Worm (Caenorhabditis elegans): ENCODE measurements around the gene lys-1.

Gene lys-1

DNA sequence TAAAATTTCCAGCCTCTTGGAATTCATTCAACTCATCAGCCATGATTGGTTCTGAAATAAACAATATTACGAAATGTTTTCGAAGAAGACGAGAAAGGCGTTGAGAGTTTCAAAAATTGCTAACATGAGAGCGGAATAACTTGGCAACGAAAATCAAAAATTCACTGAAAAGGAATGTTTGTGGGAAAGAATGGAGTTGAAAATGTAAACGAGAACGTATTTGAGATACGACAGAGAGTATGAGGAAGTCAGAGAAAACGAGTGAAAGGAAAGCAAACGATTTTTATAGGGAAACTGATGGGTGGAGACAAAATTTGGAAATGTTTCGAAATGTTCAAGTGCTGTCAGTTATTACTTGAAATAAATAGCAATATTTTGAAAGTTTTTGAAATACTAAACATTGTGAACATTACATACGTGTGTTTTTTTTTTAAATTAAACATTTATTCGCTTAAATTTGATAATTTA is 22.7 kb upstream of the lys-1 start, which contains the start of gene rop-1:
rop-1 (minus strand) TSS at position 51 of the 468 bp plus-strand sequence.
- TF ChIP-seq lim-7 (GFP tag; IDR thresholded peaks at IDR 0.05): no peak
- no peak for TF ChIP-seq Y75B8A.6 (GFP tag; IDR thresholded peaks at IDR 0.05)
- TF ChIP-seq dve-1 (tag; optimal IDR thresholded peaks at IDR 0.05; ENCODE audit: insufficient read depth): peak; percentile 58
- peak; percentile 12 for TF ChIP-seq pqm-1 (tag; optimal IDR thresholded peaks at IDR 0.05)
- TF ChIP-seq nhr-28 (tag; optimal IDR thresholded peaks at IDR 0.05): peak; percentile 37
- TF ChIP-seq nhr-42 (GFP tag; IDR thresholded peaks at IDR 0.05): no peak
- TF ChIP-seq daf-16 (GFP tag; optimal IDR thresholded peaks at IDR 0.05): no peak
- peak; percentile 64 for TF ChIP-seq daf-16 (tag; optimal IDR thresholded peaks at IDR 0.05)
- peak; percentile 59 for TF ChIP-seq ama-1 (optimal IDR thresholded peaks at IDR 0.05)
- peak; percentile 94 for TF ChIP-seq zip-2 (tag; optimal IDR thresholded peaks at IDR 0.05)
- TF ChIP-seq lin-13 (GFP tag; optimal IDR thresholded peaks at IDR 0.05): no peak
- no peak for TF ChIP-seq Y48G9A.11 (GFP tag; IDR thresholded peaks at IDR 0.05)
- no peak for TF ChIP-seq set-16 (GFP tag; IDR thresholded peaks at IDR 0.05)
- TF ChIP-seq ces-1 (GFP tag; optimal IDR thresholded peaks at IDR 0.05): no peak
- no peak for TF ChIP-seq tag-97 (GFP tag; IDR thresholded peaks at IDR 0.05)
- no peak for TF ChIP-seq nhr-11 (tag; optimal IDR thresholded peaks at IDR 0.05)
- TF ChIP-seq aha-1 (tag): no peak
- TF ChIP-seq pha-4 (GFP tag; IDR thresholded peaks at IDR 0.05): no peak
- peak; percentile 68 for TF ChIP-seq pha-4 (tag; optimal IDR thresholded peaks at IDR 0.05)
- TF ChIP-seq aly-2 (tag; optimal IDR thresholded peaks at IDR 0.05): no peak
- TF ChIP-seq daf-8 (GFP tag; IDR thresholded peaks at IDR 0.05): no peak
- no peak for TF ChIP-seq dmd-8 (GFP tag; IDR thresholded peaks at IDR 0.05)
- TF ChIP-seq zfp-3 (GFP tag; conservative IDR thresholded peaks at IDR 0.05): no peak

DNA sequence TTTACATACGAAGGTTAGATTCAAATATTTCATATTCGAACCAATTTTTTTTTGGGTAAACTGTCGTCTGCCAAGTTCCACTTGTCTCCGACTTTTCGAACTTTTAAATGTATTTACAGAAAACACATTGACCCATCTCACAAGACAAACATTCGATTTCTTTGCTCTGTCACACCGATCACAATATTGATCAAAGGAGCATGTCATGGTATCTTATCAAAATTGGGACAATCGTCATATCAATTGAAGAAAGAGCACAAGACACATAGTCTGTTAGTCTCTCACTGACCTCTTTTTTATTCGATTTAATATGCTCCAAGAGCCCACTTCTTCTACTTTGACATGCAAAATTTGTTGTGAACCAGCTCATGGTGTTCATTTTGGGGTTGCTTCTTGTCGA is 21.7 kb upstream of the lys-1 start, which contains the start of gene nhr-232:
nhr-232 (plus strand) TSS at position 121 of the 400 bp plus-strand sequence.
- TF ChIP-seq duxl-1 (tag; optimal IDR thresholded peaks at IDR 0.05; ENCODE audit: poor library complexity) (no peak), dve-1 (tag; optimal IDR thresholded peaks at IDR 0.05; ENCODE audit: insufficient read depth) (peak; percentile 64), pha-4 (GFP tag; IDR thresholded peaks at IDR 0.05) (no peak), pha-4 (tag; optimal IDR thresholded peaks at IDR 0.05) (peak; percentile 14), ama-1 (optimal IDR thresholded peaks at IDR 0.05) (no peak), hlh-30 (tag; optimal IDR thresholded peaks at IDR 0.05; ENCODE audit: insufficient read depth) (peak; percentile 75), mxl-3 (GFP tag; optimal IDR thresholded peaks at IDR 0.05) (peak; percentile 52), mes-2 (tag; optimal IDR thresholded peaks at IDR 0.05; ENCODE audit: poor library complexity, severe bottlenecking) (peak; percentile 33), mxl-2 (GFP tag; conservative IDR thresholded peaks at IDR 0.05) (no peak), lir-3 (tag; optimal IDR thresholded peaks at IDR 0.05) (no peak), attf-4 (tag; optimal IDR thresholded peaks at IDR 0.05) (no peak), dmd-6 (GFP tag; IDR thresholded peaks at IDR 0.05) (peak; percentile 91), D1046.2 (GFP tag; IDR thresholded peaks at IDR 0.05) (no peak), daf-16 (GFP tag; optimal IDR thresholded peaks at IDR 0.05) (no peak), daf-16 (tag; optimal IDR thresholded peaks at IDR 0.05) (peak; percentile 89), nhr-77 (tag; optimal IDR thresholded peaks at IDR 0.05) (peak; percentile 73), ztf-7 (tag; optimal IDR thresholded peaks at IDR 0.05) (no peak), nhr-6 (tag; optimal IDR thresholded peaks at IDR 0.05) (no peak), mep-1 (tag; optimal IDR thresholded peaks at IDR 0.05) (no peak), hlh-11 (tag; optimal IDR thresholded peaks at IDR 0.05) (peak; percentile 75), Y5F2A.4 (GFP tag; optimal IDR thresholded peaks at IDR 0.05) (no peak), php-3 (GFP tag; IDR thresholded peaks at IDR 0.05) (peak; percentile 63), nhr-28 (tag; optimal IDR thresholded peaks at IDR 0.05) (peak; percentile 80), ZK546.5 (tag; optimal IDR thresholded peaks at IDR 0.05) (no peak), pqm-1 (tag; optimal IDR thresholded peaks at IDR 0.05) (peak; percentile 86), lsy-2 (tag; optimal IDR thresholded peaks at IDR 0.05) (no peak), arid-1 (GFP tag; conservative IDR thresholded peaks at IDR 0.05) (no peak), fkh-10 (GFP tag; optimal IDR thresholded peaks at IDR 0.05) (no peak), spr-1 (tag; optimal IDR thresholded peaks at IDR 0.05) (no peak), lin-29 (GFP tag; IDR thresholded peaks at IDR 0.05) (no peak)
